Worm (Caenorhabditis elegans) whole organism, L4/young adult: ENCODE data around the gene K12H6.12.

Experiments
- W03F9.2 ChIP-seq: fragments of 150-350 bp; optimal IDR thresholded peaks from 2 replicates; lab custom pipeline; 2014; ENCODE audit warnings: missing biosample characterization, missing genetic modification characterization
- dao-5 ChIP-seq: sonication (generic microtip); optimal IDR thresholded peaks from 2 replicates; lab custom pipeline; 2016; ENCODE audit warnings: missing genotype, missing genetic modification characterization, moderate library complexity, missing compliant biosample characterization
- him-1 ChIP-seq: sonication (generic microtip); optimal IDR thresholded peaks from 2 replicates; lab custom pipeline; 2016; ENCODE audit warnings: missing genotype, missing genetic modification reagents, missing genetic modification characterization, missing compliant biosample characterization

ce11 chrII:2777846-2778245 lies 30.1 kb upstream of the K12H6.12 start, which contains the start of gene F08D12.4:
- TF ChIP-seq him-1 (tag; lab: Kevin White, UChicago) = no peak
- TF ChIP-seq dao-5 (tag; lab: Kevin White, UChicago) = no peak
- TF ChIP-seq W03F9.2 (tag; lab: Kevin White, UChicago) = no peak
